Worm (Caenorhabditis elegans): ENCODE results near the gene srh-181.

srh-181 gene

ce11 chrV:18474223-18474622 lies at the start of gene srh-181:
Gene srh-181, plus strand, starts transcription at chrV:18474523.
- no peak for TF ChIP-seq ama-1 (optimal IDR thresholded peaks at IDR 0.05)
- no peak for TF ChIP-seq isw-1 (GFP tag; IDR thresholded peaks at IDR 0.05)
- TF ChIP-seq nhr-12 (tag; optimal IDR thresholded peaks at IDR 0.05): no peak
- no peak for TF ChIP-seq unc-86 (tag; optimal IDR thresholded peaks at IDR 0.05)
- no peak for TF ChIP-seq ztf-4 (tag; optimal IDR thresholded peaks at IDR 0.05)

DNA sequence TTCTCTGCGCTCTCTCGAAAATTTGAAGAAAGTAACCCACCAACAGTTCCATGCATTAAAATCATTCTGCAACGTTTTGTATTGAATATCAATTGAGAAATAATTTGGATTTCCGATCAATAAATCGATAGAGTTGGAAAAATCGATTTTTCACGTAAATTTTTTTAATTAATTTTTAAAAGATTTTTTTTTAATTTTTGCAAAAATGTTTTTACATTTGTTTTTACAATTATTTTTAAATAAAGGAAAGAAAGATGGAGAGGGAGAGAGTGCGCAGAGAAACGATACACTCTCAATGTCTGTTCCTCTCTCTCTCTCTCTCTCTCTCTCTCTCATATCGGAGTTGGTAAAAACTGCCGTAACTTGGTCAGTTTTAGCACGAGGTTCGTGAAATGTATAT lies 48.8 kb upstream of the srh-181 start, which contains the start of gene ZK262.19:
Gene ZK262.19, minus strand, starts transcription at position 101 of the 400 bp plus-strand sequence.
- no peak for TF ChIP-seq lin-35 (GFP tag; optimal IDR thresholded peaks at IDR 0.05)
- no peak for TF ChIP-seq aha-1 (tag; optimal IDR thresholded peaks at IDR 0.05)
- TF ChIP-seq nhr-11 (tag; optimal IDR thresholded peaks at IDR 0.05): no peak
- no peak for TF ChIP-seq nhr-20 (tag; optimal IDR thresholded peaks at IDR 0.05)
- TF ChIP-seq nhr-84 (tag; optimal IDR thresholded peaks at IDR 0.05): no peak

DNA sequence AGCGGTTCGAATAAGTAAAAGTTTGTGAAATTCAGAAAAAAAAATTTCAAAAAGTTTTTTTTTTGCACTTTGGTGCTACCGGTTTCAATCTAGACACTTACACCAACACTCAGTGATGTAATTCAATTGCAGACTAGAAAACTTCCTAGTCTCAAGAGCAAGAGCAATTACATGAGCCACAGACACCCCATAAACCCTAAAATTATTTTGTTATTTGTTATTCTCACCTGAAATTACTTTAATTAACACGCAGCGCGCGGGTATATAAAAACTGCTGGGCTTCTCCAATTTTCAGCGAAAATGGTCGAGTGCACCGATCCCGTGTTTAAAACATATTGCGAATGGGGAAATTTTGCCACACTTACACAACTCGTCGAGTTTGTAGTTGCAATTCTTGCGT lies 48.0 kb upstream of the srh-181 start, which contains the start of gene srw-83:
Gene srw-83, plus strand, starts transcription at position 301 of the 400 bp plus-strand sequence.
- no peak for TF ChIP-seq mep-1 (tag; optimal IDR thresholded peaks at IDR 0.05)
- TF ChIP-seq elt-2 (tag; optimal IDR thresholded peaks at IDR 0.05): no peak
- TF ChIP-seq zip-4 (GFP tag; optimal IDR thresholded peaks at IDR 0.05): no peak
- TF ChIP-seq aly-2 (tag; optimal IDR thresholded peaks at IDR 0.05): no peak
- no peak for TF ChIP-seq dpl-1 (GFP tag; optimal IDR thresholded peaks at IDR 0.05)

DNA sequence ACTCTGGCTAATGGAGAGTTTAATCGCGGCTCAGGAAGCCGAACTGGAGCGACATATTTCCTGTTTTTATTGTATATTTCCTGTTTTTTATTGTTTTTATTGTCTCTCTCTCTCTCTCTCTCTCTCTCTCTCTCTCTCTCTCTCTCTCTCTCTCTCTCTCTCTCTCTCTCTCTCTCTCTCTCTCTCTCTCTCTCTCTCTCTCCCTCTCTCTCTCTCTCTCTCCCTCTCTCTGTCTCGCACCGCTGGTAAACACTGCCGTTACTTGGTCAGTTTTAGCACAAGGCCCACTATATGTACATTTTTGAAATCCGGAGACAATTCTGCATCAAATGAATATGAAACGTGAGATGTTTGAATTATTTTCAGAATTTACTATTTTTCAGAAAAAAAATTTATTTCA lies 43.5 kb upstream of the srh-181 start:
- TF ChIP-seq nhr-77 (tag; optimal IDR thresholded peaks at IDR 0.05) (no peak), ceh-88 (GFP tag; IDR thresholded peaks at IDR 0.05) (no peak)

DNA sequence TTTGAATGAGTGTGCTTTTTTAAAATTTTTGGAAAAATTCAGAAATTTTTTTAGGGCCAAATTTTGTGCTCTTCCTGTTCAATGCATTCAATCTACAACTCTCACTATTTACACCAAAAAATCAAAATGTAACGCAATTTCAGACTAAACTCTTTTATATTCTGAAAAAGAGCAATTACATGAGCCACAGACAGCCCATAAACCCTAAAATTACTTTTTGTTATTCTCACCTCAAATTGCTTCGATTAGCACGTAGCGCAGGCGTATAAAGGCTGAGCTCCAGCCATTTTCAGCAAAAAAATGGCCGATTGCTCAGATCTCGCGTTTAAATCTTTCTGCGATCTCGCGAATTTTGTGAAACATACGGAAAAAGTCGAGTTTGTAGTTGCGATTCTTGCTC lies 42.9 kb upstream of the srh-181 start, which contains the start of gene srw-82:
Gene srw-82, plus strand, starts transcription at position 301 of the 400 bp plus-strand sequence.
- TF ChIP-seq nhr-47 (tag; optimal IDR thresholded peaks at IDR 0.05) (no peak), nhr-19 (GFP tag; conservative IDR thresholded peaks at IDR 0.05) (no peak), mab-9 (GFP tag; IDR thresholded peaks at IDR 0.05) (no peak)

DNA sequence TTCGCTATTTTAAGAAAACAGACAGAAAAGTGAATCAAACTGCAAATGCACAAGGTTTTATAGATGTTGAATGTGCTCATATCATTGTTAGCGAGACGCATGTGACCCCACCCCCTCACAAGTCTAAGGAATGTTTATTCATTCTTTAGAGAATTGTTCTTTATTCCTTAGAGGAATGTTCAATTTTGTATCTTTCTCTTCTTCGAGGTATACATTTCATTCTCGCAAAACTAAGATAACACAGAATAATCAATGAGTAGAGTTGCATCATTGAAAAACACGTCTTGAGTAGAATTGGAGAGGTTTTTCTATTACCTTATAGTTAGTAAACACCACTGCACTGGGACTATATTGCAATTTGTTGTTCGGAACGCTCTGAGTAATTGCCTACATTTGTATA lies 39.4 kb upstream of the srh-181 start, which contains the start of gene ZK262.20:
Gene ZK262.20, minus strand, starts transcription at position 101 of the 400 bp plus-strand sequence.
- TF ChIP-seq unc-62 (GFP tag; optimal IDR thresholded peaks at IDR 0.05) (no peak), nhr-84 (tag; optimal IDR thresholded peaks at IDR 0.05) (no peak), lin-14 (GFP tag; optimal IDR thresholded peaks at IDR 0.05) (no peak), nhr-77 (tag; optimal IDR thresholded peaks at IDR 0.05) (no peak), elt-2 (tag; optimal IDR thresholded peaks at IDR 0.05) (no peak), C04F5.9 (tag; optimal IDR thresholded peaks at IDR 0.05) (no peak), F16B12.6 (tag; optimal IDR thresholded peaks at IDR 0.05) (no peak), nhr-237 (tag; optimal IDR thresholded peaks at IDR 0.05) (no peak), ets-5 (GFP tag; IDR thresholded peaks at IDR 0.05) (no peak), egl-13 (tag; optimal IDR thresholded peaks at IDR 0.05) (no peak), nhr-19 (GFP tag; conservative IDR thresholded peaks at IDR 0.05) (no peak), mef-2 (tag; optimal IDR thresholded peaks at IDR 0.05) (no peak), C34B4.2 (tag; optimal IDR thresholded peaks at IDR 0.05) (no peak), sox-4 (tag; optimal IDR thresholded peaks at IDR 0.05) (no peak), mab-9 (GFP tag; IDR thresholded peaks at IDR 0.05) (no peak)

- no peak for TF ChIP-seq nhr-237 (tag; optimal IDR thresholded peaks at IDR 0.05)
- no peak for TF ChIP-seq zag-1 (tag; optimal IDR thresholded peaks at IDR 0.05)
- TF ChIP-seq grh-1 (GFP tag; IDR thresholded peaks at IDR 0.05): no peak
- TF ChIP-seq swsn-7 (tag; optimal IDR thresholded peaks at IDR 0.05): no peak
- no peak for TF ChIP-seq sptf-1 (tag; optimal IDR thresholded peaks at IDR 0.05)
- TF ChIP-seq skn-1 (tag; optimal IDR thresholded peaks at IDR 0.05): no peak
- no peak for TF ChIP-seq fkh-8 (tag; optimal IDR thresholded peaks at IDR 0.05)
- TF ChIP-seq elt-2 (tag; optimal IDR thresholded peaks at IDR 0.05): no peak
- TF ChIP-seq nhr-12 (tag; optimal IDR thresholded peaks at IDR 0.05): no peak
- no peak for TF ChIP-seq ceh-82 (tag; optimal IDR thresholded peaks at IDR 0.05)
- TF ChIP-seq mdl-1 (tag; optimal IDR thresholded peaks at IDR 0.05): no peak
- TF ChIP-seq nhr-90 (tag; optimal IDR thresholded peaks at IDR 0.05; ENCODE audit: poor library complexity): no peak
- no peak for TF ChIP-seq ztf-4 (tag; optimal IDR thresholded peaks at IDR 0.05)
- TF ChIP-seq fkh-10 (GFP tag; optimal IDR thresholded peaks at IDR 0.05): no peak
- TF ChIP-seq egl-27 (tag; optimal IDR thresholded peaks at IDR 0.05): no peak
- no peak for TF ChIP-seq zip-4 (GFP tag; optimal IDR thresholded peaks at IDR 0.05)
- TF ChIP-seq lin-35 (GFP tag; optimal IDR thresholded peaks at IDR 0.05): no peak
Measured at ce11 chrV:18438081-18438480, 36.2 kb upstream of the srh-181 start, which contains the start of gene ZK262.8. Gene ZK262.8, plus strand, starts transcription at chrV:18438381.
